Worm (Caenorhabditis elegans): ENCODE measurements around the gene Y38H6C.15.

Y38H6C.15 gene

ce11 chrV:20498980-20499379 is 37.1 kb downstream of the Y38H6C.15 start, which contains the start of gene dct-16:
Gene dct-16, minus strand, starts transcription at chrV:20499057.
- TF ChIP-seq ahr-1 (tag; optimal IDR thresholded peaks at IDR 0.05) (no peak), K02D7.2 (tag; optimal IDR thresholded peaks at IDR 0.05) (no peak), tbx-7 (tag; optimal IDR thresholded peaks at IDR 0.05) (no peak), tbx-2 (tag; optimal IDR thresholded peaks at IDR 0.05) (no peak), hlh-13 (GFP tag; optimal IDR thresholded peaks at IDR 0.05) (no peak), elt-4 (tag; optimal IDR thresholded peaks at IDR 0.05) (no peak), ztf-16 (tag; optimal IDR thresholded peaks at IDR 0.05) (no peak), ttx-3 (tag; optimal IDR thresholded peaks at IDR 0.05) (no peak), ceh-22 (tag; optimal IDR thresholded peaks at IDR 0.05) (no peak), pha-2 (tag; optimal IDR thresholded peaks at IDR 0.05) (no peak), unc-3 (GFP tag; conservative IDR thresholded peaks at IDR 0.05) (no peak), unc-3 (tag; optimal IDR thresholded peaks at IDR 0.05) (no peak), pqm-1 (tag; optimal IDR thresholded peaks at IDR 0.05) (no peak), nhr-232 (tag; optimal IDR thresholded peaks at IDR 0.05) (no peak), pat-9 (tag; optimal IDR thresholded peaks at IDR 0.05) (no peak), unc-55 (GFP tag; optimal IDR thresholded peaks at IDR 0.05) (no peak), sdc-2 (tag; optimal IDR thresholded peaks at IDR 0.05) (no peak), elt-2 (tag; optimal IDR thresholded peaks at IDR 0.05) (no peak), ceh-18 (tag; optimal IDR thresholded peaks at IDR 0.05) (no peak), unc-86 (tag; optimal IDR thresholded peaks at IDR 0.05) (no peak)

ce11 chrV:20497537-20497936 is 38.6 kb downstream of the Y38H6C.15 start:
- TF ChIP-seq ceh-14 (tag; optimal IDR thresholded peaks at IDR 0.05) (no peak), gmeb-2 (tag; optimal IDR thresholded peaks at IDR 0.05) (no peak)

ce11 chrV:20493271-20494231 is 42.6 kb downstream of the Y38H6C.15 start, which contains the start of gene B0250.5:
Gene B0250.5, plus strand, starts transcription at chrV:20493924.
- TF ChIP-seq unc-3 (GFP tag; conservative IDR thresholded peaks at IDR 0.05): no peak
- TF ChIP-seq unc-3 (tag; optimal IDR thresholded peaks at IDR 0.05): peak; percentile 11
- no peak for TF ChIP-seq nhr-11 (tag; optimal IDR thresholded peaks at IDR 0.05)

- TF ChIP-seq lim-6 (tag; optimal IDR thresholded peaks at IDR 0.05): no peak
- TF ChIP-seq sdc-2 (tag; optimal IDR thresholded peaks at IDR 0.05): no peak
- no peak for TF ChIP-seq npax-4 (tag; optimal IDR thresholded peaks at IDR 0.05)
- no peak for TF ChIP-seq C08G9.2 (tag; optimal IDR thresholded peaks at IDR 0.05)
- no peak for TF ChIP-seq hlh-30 (tag; optimal IDR thresholded peaks at IDR 0.05; ENCODE audit: insufficient read depth)
- no peak for TF ChIP-seq ahr-1 (tag; optimal IDR thresholded peaks at IDR 0.05)
- no peak for TF ChIP-seq unc-55 (GFP tag; optimal IDR thresholded peaks at IDR 0.05)
- TF ChIP-seq pat-9 (tag; optimal IDR thresholded peaks at IDR 0.05): no peak
- TF ChIP-seq pros-1 (tag; optimal IDR thresholded peaks at IDR 0.05): no peak
- TF ChIP-seq ceh-34 (tag; optimal IDR thresholded peaks at IDR 0.05): no peak
- TF ChIP-seq ceh-19 (GFP tag; optimal IDR thresholded peaks at IDR 0.05): no peak
- TF ChIP-seq nhr-11 (tag; optimal IDR thresholded peaks at IDR 0.05): no peak
- TF ChIP-seq T23F11.4 (GFP tag; optimal IDR thresholded peaks at IDR 0.05): no peak
- TF ChIP-seq pax-1 (tag; optimal IDR thresholded peaks at IDR 0.05): no peak
- no peak for TF ChIP-seq fax-1 (tag; optimal IDR thresholded peaks at IDR 0.05)
- no peak for TF ChIP-seq dmd-4 (tag; optimal IDR thresholded peaks at IDR 0.05; ENCODE audit: borderline replicate concordance)
- TF ChIP-seq dve-1 (tag; optimal IDR thresholded peaks at IDR 0.05): no peak
- no peak for TF ChIP-seq tbx-2 (tag; optimal IDR thresholded peaks at IDR 0.05)
- TF ChIP-seq nhr-232 (tag; optimal IDR thresholded peaks at IDR 0.05): no peak
- TF ChIP-seq ceh-22 (tag; optimal IDR thresholded peaks at IDR 0.05): no peak
These were observed 43.7 kb downstream of the Y38H6C.15 start, which contains the start of gene srbc-79 for ce11 chrV:20492385-20492784. Gene srbc-79, minus strand, starts transcription at chrV:20492485.
